Worm (Caenorhabditis elegans) whole organism, mixed stage, embryonic: Measurements from ENCODE around the gene clec-172.

Source experiments
- M03D4.4 ChIP-seq: sonication (generic microtip); optimal IDR thresholded peaks from 2 replicates; lab custom pipeline; 2017; ENCODE audit warnings: mild to moderate bottlenecking, missing genetic modification characterization, missing compliant biosample characterization
- bed-3 ChIP-seq: fragments of 200-800 bp; sonication (Bioruptor generic); optimal IDR thresholded peaks from 3 replicates; lab custom pipeline; 2018; ENCODE audit warnings: mild to moderate bottlenecking, missing genetic modification characterization, moderate library complexity, missing compliant biosample characterization
- blmp-1 ChIP-seq: fragments of 150-350 bp; optimal IDR thresholded peaks from 2 replicates; lab custom pipeline; 2014; ENCODE audit warnings: missing biosample characterization, missing genetic modification characterization
- ceh-39 ChIP-seq: fragments of 150-350 bp; optimal IDR thresholded peaks from 2 replicates; lab custom pipeline; 2014; ENCODE audit warnings: missing biosample characterization, missing genetic modification characterization
- ceh-43 ChIP-seq: fragments of 200-800 bp; sonication (Bioruptor generic); optimal IDR thresholded peaks from 2 replicates; lab custom pipeline; 2018; ENCODE audit warnings: mild to moderate bottlenecking, missing genetic modification characterization, moderate library complexity, missing compliant biosample characterization
- ceh-83 ChIP-seq: fragments of 200-800 bp; sonication (Bioruptor generic); optimal IDR thresholded peaks from 2 replicates; lab custom pipeline; 2018; ENCODE audit warnings: mild to moderate bottlenecking, missing genetic modification characterization, missing compliant biosample characterization
- cnd-1 ChIP-seq: fragments of 200-800 bp; sonication (Bioruptor generic); optimal IDR thresholded peaks from 2 replicates; lab custom pipeline; 2018; ENCODE audit warnings: mild to moderate bottlenecking, missing genetic modification characterization, missing compliant biosample characterization
- drap-1 ChIP-seq: fragments of 200-800 bp; sonication (Bioruptor generic); optimal IDR thresholded peaks from 3 replicates; lab custom pipeline; 2018; ENCODE audit warnings: mild to moderate bottlenecking, missing genetic modification characterization, missing compliant biosample characterization
- elt-1 ChIP-seq: sonication (generic microtip); optimal IDR thresholded peaks from 2 replicates; lab custom pipeline; 2017; ENCODE audit warnings: missing genetic modification characterization, mild to moderate bottlenecking, missing compliant biosample characterization, antibody characterized with exemption, moderate library complexity, borderline replicate concordance; ENCODE audit not compliant: insufficient read depth
- elt-3 ChIP-seq: fragments of 150-350 bp; optimal IDR thresholded peaks from 2 replicates; lab custom pipeline; 2014; ENCODE audit warnings: missing biosample characterization, missing genetic modification characterization
- flh-1 ChIP-seq: fragments of 200-800 bp; sonication (Bioruptor generic); optimal IDR thresholded peaks from 2 replicates; lab custom pipeline; 2018; ENCODE audit warnings: mild to moderate bottlenecking, missing genetic modification characterization, moderate library complexity, missing compliant biosample characterization
- ham-2 ChIP-seq: fragments of 200-800 bp; sonication (Bioruptor generic); optimal IDR thresholded peaks from 2 replicates; lab custom pipeline; 2018; ENCODE audit warnings: mild to moderate bottlenecking, missing genetic modification characterization, missing compliant biosample characterization
- hlh-1 ChIP-seq: fragments of 150-350 bp; optimal IDR thresholded peaks from 2 replicates; lab custom pipeline; 2014; ENCODE audit warnings: missing biosample characterization, missing genetic modification reagents, missing genetic modification characterization
- lin-13 ChIP-seq: fragments of 150-350 bp; optimal IDR thresholded peaks from 2 replicates; lab custom pipeline; 2014; ENCODE audit warnings: missing biosample characterization, missing genetic modification characterization
- lin-32 ChIP-seq: fragments of 200-800 bp; sonication (Bioruptor generic); optimal IDR thresholded peaks from 2 replicates; lab custom pipeline; 2018; ENCODE audit warnings: mild to moderate bottlenecking, missing genetic modification characterization, missing compliant biosample characterization
- mep-1 ChIP-seq: fragments of 150-350 bp; optimal IDR thresholded peaks from 2 replicates; lab custom pipeline; 2017; ENCODE audit warnings: missing biosample characterization, missing genetic modification reagents, missing genetic modification characterization, inconsistent platforms
- nhr-12 ChIP-seq: fragments of 150-350 bp; optimal IDR thresholded peaks from 2 replicates; lab custom pipeline; 2014; ENCODE audit warnings: missing biosample characterization, missing genetic modification characterization
- nhr-2 ChIP-seq: fragments of 150-350 bp; optimal IDR thresholded peaks from 2 replicates; lab custom pipeline; 2014; ENCODE audit warnings: missing biosample characterization, missing genetic modification characterization
- nhr-237 ChIP-seq: fragments of 150-350 bp; optimal IDR thresholded peaks from 2 replicates; lab custom pipeline; 2014; ENCODE audit warnings: missing biosample characterization, missing genetic modification characterization
- nhr-76 ChIP-seq: sonication (generic microtip); optimal IDR thresholded peaks from 2 replicates; lab custom pipeline; 2017; ENCODE audit warnings: missing biosample characterization, missing genetic modification characterization
- pha-4 ChIP-seq: fragments of 150-350 bp; optimal IDR thresholded peaks from 2 replicates; lab custom pipeline; 2018; ENCODE audit warnings: missing biosample characterization, missing genetic modification reagents, missing genetic modification characterization
- sem-2 ChIP-seq: fragments of 200-800 bp; sonication (Bioruptor generic); optimal IDR thresholded peaks from 2 replicates; lab custom pipeline; 2018; ENCODE audit warnings: mild to moderate bottlenecking, missing genetic modification characterization, missing compliant biosample characterization
- snpc-4 ChIP-seq: fragments of 150-350 bp; optimal IDR thresholded peaks from 2 replicates; lab custom pipeline; 2014; ENCODE audit warnings: missing biosample characterization, missing genetic modification characterization
- sptf-1 ChIP-seq: sonication (generic microtip); optimal IDR thresholded peaks from 2 replicates; lab custom pipeline; 2017; ENCODE audit warnings: mild to moderate bottlenecking, missing genetic modification characterization, moderate library complexity, missing compliant biosample characterization
- tbx-8 ChIP-seq: fragments of 200-800 bp; sonication (Bioruptor generic); optimal IDR thresholded peaks from 2 replicates; lab custom pipeline; 2018; ENCODE audit warnings: mild to moderate bottlenecking, missing genetic modification characterization, moderate library complexity, missing compliant biosample characterization
- unc-120 ChIP-seq: sonication (generic microtip); optimal IDR thresholded peaks from 2 replicates; lab custom pipeline; 2017; ENCODE audit warnings: missing genetic modification characterization, missing compliant biosample characterization; ENCODE audit not compliant: poor library complexity, severe bottlenecking
- unc-39 ChIP-seq: fragments of 150-350 bp; optimal IDR thresholded peaks from 2 replicates; lab custom pipeline; 2014; ENCODE audit warnings: missing biosample characterization, missing genetic modification characterization
- zip-8 ChIP-seq: fragments of 150-350 bp; optimal IDR thresholded peaks from 2 replicates; lab custom pipeline; 2014; ENCODE audit warnings: missing biosample characterization, missing genetic modification characterization

clec-172 gene

ce11 chrIV:1555021-1555720, 38.7 kb upstream of the clec-172 start, which contains the start of gene C34H4.1:
C34H4.1 (plus strand) TSS chrIV:1555579.
- TF ChIP-seq pha-4 (tag; lab: Kevin White, UChicago), result no peak
- no peak for TF ChIP-seq ceh-39 (tag; lab: Kevin White, UChicago)
- no peak for TF ChIP-seq blmp-1
- no peak for TF ChIP-seq drap-1 (GFP tag; lab: Kevin White, UChicago)
- no peak for TF ChIP-seq snpc-4 (tag; lab: Kevin White, UChicago)
- TF ChIP-seq unc-39 (tag; lab: Kevin White, UChicago), result no peak
- TF ChIP-seq ham-2 (GFP tag; lab: Kevin White, UChicago), result no peak
- no peak for TF ChIP-seq ceh-43 (GFP tag; lab: Kevin White, UChicago)
- no peak for TF ChIP-seq lin-13 (tag; lab: Kevin White, UChicago)
- no peak for TF ChIP-seq bed-3
- TF ChIP-seq sptf-1 (tag; lab: Kevin White, UChicago), result no peak
- no peak for TF ChIP-seq lin-32 (GFP tag; lab: Kevin White, UChicago)
- no peak for TF ChIP-seq zip-8
- no peak for TF ChIP-seq nhr-76 (tag; lab: Kevin White, UChicago)
- no peak for TF ChIP-seq hlh-1
- no peak for TF ChIP-seq flh-1
- TF ChIP-seq elt-3 (tag; lab: Kevin White, UChicago), result no peak
- TF ChIP-seq nhr-12, result no peak
- no peak for TF ChIP-seq tbx-8

ce11 chrIV:1553195-1553918, 36.9 kb upstream of the clec-172 start, which contains the start of gene C34H4.2:
C34H4.2 (plus strand) TSS chrIV:1553752.
- no peak for TF ChIP-seq unc-120
- TF ChIP-seq, all 35 proteins: peak for 0

ce11 chrIV:1550578-1550977, 34.2 kb upstream of the clec-172 start, which contains the start of gene tag-244:
tag-244 (plus strand) TSS chrIV:1550878.
- no peak for TF ChIP-seq ceh-83 (GFP tag; lab: Kevin White, UChicago)
- TF ChIP-seq tbx-8, result no peak
- no peak for TF ChIP-seq snpc-4 (tag; lab: Kevin White, UChicago)
- no peak for TF ChIP-seq sem-2
- no peak for TF ChIP-seq bed-3
- TF ChIP-seq elt-1 (tag; lab: Kevin White, UChicago), result no peak
- no peak for TF ChIP-seq ham-2 (GFP tag; lab: Kevin White, UChicago)
- TF ChIP-seq elt-3 (tag; lab: Kevin White, UChicago), result no peak
- no peak for TF ChIP-seq ceh-43 (GFP tag; lab: Kevin White, UChicago)
- no peak for TF ChIP-seq drap-1 (GFP tag; lab: Kevin White, UChicago)
- TF ChIP-seq cnd-1, result no peak
- TF ChIP-seq nhr-2 (tag; lab: Kevin White, UChicago), result no peak
- TF ChIP-seq M03D4.4 (tag; lab: Kevin White, UChicago), result no peak

ce11 chrIV:1550131-1550530, 33.7 kb upstream of the clec-172 start, which contains the start of gene C34H4.5:
C34H4.5 (minus strand) TSS chrIV:1550231.
- no peak for TF ChIP-seq lin-32 (GFP tag; lab: Kevin White, UChicago)
- no peak for TF ChIP-seq mep-1 (tag; lab: Kevin White, UChicago)
- no peak for TF ChIP-seq nhr-237
- no peak for TF ChIP-seq ceh-43 (GFP tag; lab: Kevin White, UChicago)
- TF ChIP-seq M03D4.4 (tag; lab: Kevin White, UChicago), result no peak
- TF ChIP-seq pha-4 (tag; lab: Kevin White, UChicago), result no peak
